Fruit fly (Drosophila melanogaster) whole organism, prepupa: ENCODE results near the gene Coprox.

Source experiments
- Blimp-1 ChIP-seq: fragments of 200-800 bp; sonication (Bioruptor generic); optimal IDR thresholded peaks from 3 replicates; lab custom pipeline; 2017; ENCODE audit warnings: missing biosample characterization, missing genetic modification characterization, mild to moderate bottlenecking, moderate library complexity, missing genetic modification reagents
- CG10631 ChIP-seq: fragments of 200-800 bp; sonication (Bioruptor generic); optimal IDR thresholded peaks from 2 replicates; lab custom pipeline; 2016; ENCODE audit warnings: missing biosample characterization, missing genetic modification characterization
- CG10669 ChIP-seq: fragments of 200-800 bp; sonication (Bioruptor generic); optimal IDR thresholded peaks from 3 replicates; lab custom pipeline; 2018; ENCODE audit warnings: missing biosample characterization, mild to moderate bottlenecking, missing genetic modification characterization, moderate library complexity
- CG11294 ChIP-seq: fragments of 200-800 bp; sonication (Bioruptor generic); IDR thresholded peaks from 2 replicates; pipeline ENCODE4 v1.3.6; 2022; ENCODE audit warnings: missing biosample characterization, missing genetic modification characterization
- CG11762 ChIP-seq: fragments of 200-800 bp; sonication (Bioruptor generic); optimal IDR thresholded peaks from 3 replicates; lab custom pipeline; 2016; ENCODE audit warnings: missing biosample characterization, missing genetic modification characterization; ENCODE audit not compliant: insufficient read depth
- CG15336 ChIP-seq: fragments of 200-800 bp; sonication (Bioruptor generic); IDR thresholded peaks from 2 replicates; pipeline ENCODE4 v1.3.6; 2022; ENCODE audit warnings: missing biosample characterization, missing genetic modification characterization
- CG1621 ChIP-seq: fragments of 200-800 bp; sonication (Bioruptor generic); optimal IDR thresholded peaks from 3 replicates; lab custom pipeline; 2018; ENCODE audit warnings: missing biosample characterization, mild to moderate bottlenecking, missing genetic modification characterization
- CG3032 ChIP-seq: fragments of 200-800 bp; optimal IDR thresholded peaks from 2 replicates; lab custom pipeline; 2019; ENCODE audit warnings: missing biosample characterization, mild to moderate bottlenecking, missing genetic modification characterization, moderate library complexity
- CG32006 ChIP-seq: fragments of 200-800 bp; sonication (Bioruptor generic); optimal IDR thresholded peaks from 3 replicates; lab custom pipeline; 2017; ENCODE audit warnings: missing biosample characterization, mild to moderate bottlenecking, missing genetic modification characterization
- CG6163 ChIP-seq: fragments of 200-800 bp; sonication (Bioruptor generic); IDR thresholded peaks from 3 replicates; pipeline ENCODE4 v1.3.6; 2022; ENCODE audit warnings: missing biosample characterization, missing genetic modification characterization
- CG6276 ChIP-seq: fragments of 200-800 bp; sonication (Bioruptor generic); optimal IDR thresholded peaks from 2 replicates; lab custom pipeline; 2017; ENCODE audit warnings: missing biosample characterization, mild to moderate bottlenecking, missing genetic modification characterization
- CG6792 ChIP-seq: fragments of 200-800 bp; sonication (Bioruptor generic); optimal IDR thresholded peaks from 3 replicates; lab custom pipeline; 2016; ENCODE audit warnings: missing biosample characterization, missing genetic modification characterization
- CG6808 ChIP-seq: fragments of 200-800 bp; sonication (Bioruptor generic); optimal IDR thresholded peaks from 3 replicates; lab custom pipeline; 2017; ENCODE audit warnings: missing biosample characterization, missing genetic modification characterization, mild to moderate bottlenecking, moderate library complexity, missing genetic modification reagents
- CG6854 ChIP-seq: fragments of 200-800 bp; sonication (Bioruptor generic); optimal IDR thresholded peaks from 2 replicates; lab custom pipeline; 2017; ENCODE audit warnings: missing biosample characterization, mild to moderate bottlenecking, missing genetic modification characterization
- CG8119 ChIP-seq: fragments of 200-800 bp; sonication (Bioruptor generic); IDR thresholded peaks from 3 replicates; pipeline ENCODE4 v1.3.6; 2022; ENCODE audit warnings: missing biosample characterization, missing genetic modification characterization
- CG8319 ChIP-seq: fragments of 200-800 bp; sonication (Bioruptor generic); optimal IDR thresholded peaks from 3 replicates; lab custom pipeline; 2016; ENCODE audit warnings: missing biosample characterization, missing genetic modification characterization
- CG9139 ChIP-seq: fragments of 200-800 bp; sonication (Bioruptor generic); optimal IDR thresholded peaks from 3 replicates; lab custom pipeline; 2017; ENCODE audit warnings: missing biosample characterization, mild to moderate bottlenecking, missing genetic modification characterization
- Eip75B ChIP-seq: fragments of 200-800 bp; sonication (Bioruptor generic); optimal IDR thresholded peaks from 3 replicates; lab custom pipeline; 2016; ENCODE audit warnings: missing biosample characterization, missing genetic modification characterization
- Eip78C ChIP-seq: fragments of 200-800 bp; sonication (Bioruptor generic); peaks from one replicate; lab custom pipeline; 2016; ENCODE audit warnings: missing biosample characterization, missing genetic modification characterization
- Eip93F ChIP-seq: fragments of 200-800 bp; sonication (Bioruptor generic); optimal IDR thresholded peaks from 2 replicates; lab custom pipeline; 2016; ENCODE audit warnings: missing biosample characterization, mild to moderate bottlenecking, missing genetic modification characterization
- Hr38 ChIP-seq: sonication (Bioruptor generic); optimal IDR thresholded peaks from 2 replicates; lab custom pipeline; 2016; ENCODE audit warnings: missing biosample characterization, missing genetic modification characterization
- Lpt ChIP-seq: fragments of 200-800 bp; sonication (Bioruptor generic); optimal IDR thresholded peaks from 3 replicates; lab custom pipeline; 2016; ENCODE audit warnings: missing biosample characterization, missing genetic modification characterization
- Met ChIP-seq: fragments of 200-800 bp; sonication (Bioruptor generic); optimal IDR thresholded peaks from 3 replicates; lab custom pipeline; 2016; ENCODE audit warnings: missing biosample characterization, missing genetic modification characterization
- OdsH ChIP-seq: fragments of 200-800 bp; sonication (Bioruptor generic); optimal IDR thresholded peaks from 3 replicates; lab custom pipeline; 2016; ENCODE audit warnings: missing biosample characterization, missing genetic modification characterization
- Sox14 ChIP-seq: fragments of 200-800 bp; sonication (Bioruptor generic); optimal IDR thresholded peaks from 3 replicates; lab custom pipeline; 2016; ENCODE audit warnings: missing biosample characterization, missing genetic modification characterization
- Sox15 ChIP-seq: fragments of 200-800 bp; sonication (Bioruptor generic); optimal IDR thresholded peaks from 3 replicates; lab custom pipeline; 2016; ENCODE audit warnings: missing biosample characterization, missing genetic modification characterization
- achi ChIP-seq: fragments of 200-800 bp; sonication (Bioruptor generic); optimal IDR thresholded peaks from 3 replicates; lab custom pipeline; 2016; ENCODE audit warnings: missing biosample characterization, missing genetic modification characterization
- acj6 ChIP-seq: fragments of 200-800 bp; sonication (Bioruptor generic); optimal IDR thresholded peaks from 3 replicates; lab custom pipeline; 2016; ENCODE audit warnings: missing biosample characterization, missing genetic modification characterization
- cyc ChIP-seq: fragments of 200-800 bp; sonication (Bioruptor generic); optimal IDR thresholded peaks from 3 replicates; lab custom pipeline; 2016; ENCODE audit warnings: missing biosample characterization, missing genetic modification characterization
- dsx ChIP-seq: fragments of 200-800 bp; optimal IDR thresholded peaks from 3 replicates; lab custom pipeline; 2019; ENCODE audit warnings: missing biosample characterization, mild to moderate bottlenecking, missing genetic modification characterization, moderate library complexity; ENCODE audit not compliant: poor library complexity, severe bottlenecking
- eg ChIP-seq: fragments of 200-800 bp; sonication (Bioruptor generic); IDR thresholded peaks from 3 replicates; pipeline ENCODE4 v1.3.6; 2022; ENCODE audit warnings: missing biosample characterization, missing genetic modification characterization
- esn ChIP-seq: fragments of 200-800 bp; sonication (Bioruptor generic); optimal IDR thresholded peaks from 2 replicates; lab custom pipeline; 2016; ENCODE audit warnings: missing biosample characterization, mild to moderate bottlenecking, missing genetic modification characterization, moderate library complexity
- fd59A ChIP-seq: fragments of 200-800 bp; sonication (Bioruptor generic); optimal IDR thresholded peaks from 2 replicates; lab custom pipeline; 2017; ENCODE audit warnings: missing biosample characterization, mild to moderate bottlenecking, missing genetic modification characterization, missing genetic modification reagents
- fkh ChIP-seq: fragments of 200-800 bp; sonication (Bioruptor generic); optimal IDR thresholded peaks from 3 replicates; lab custom pipeline; 2017; ENCODE audit warnings: missing biosample characterization, mild to moderate bottlenecking, missing genetic modification characterization, moderate library complexity
- net ChIP-seq: fragments of 200-800 bp; sonication (Bioruptor generic); optimal IDR thresholded peaks from 3 replicates; lab custom pipeline; 2016; ENCODE audit warnings: missing biosample characterization, missing genetic modification characterization
- pdm3 ChIP-seq: fragments of 200-800 bp; sonication (Bioruptor generic); optimal IDR thresholded peaks from 3 replicates; lab custom pipeline; 2016; ENCODE audit warnings: missing biosample characterization, missing genetic modification characterization
- salr ChIP-seq, 2 experiments: fragments of 200-800 bp; sonication (Bioruptor generic); optimal IDR thresholded peaks; 3 replicates each; lab custom pipeline; 2016 to 2018; ENCODE audit warnings: missing biosample characterization in 2 of 2, missing genetic modification characterization in 2 of 2, mild to moderate bottlenecking in 1 of 2
- spab ChIP-seq: fragments of 200-800 bp; sonication (Bioruptor generic); optimal IDR thresholded peaks from 2 replicates; lab custom pipeline; 2017; ENCODE audit warnings: missing biosample characterization, mild to moderate bottlenecking, missing genetic modification characterization, missing genetic modification reagents
- ss ChIP-seq, 2 experiments: fragments of 200-800 bp; sonication (Bioruptor generic); optimal IDR thresholded peaks; 2 replicates in 1 of 2; 3 replicates in 1 of 2; lab custom pipeline; 2017 to 2018; ENCODE audit warnings: mild to moderate bottlenecking in 2 of 2, missing biosample characterization in 2 of 2, missing genetic modification characterization in 2 of 2, moderate library complexity in 1 of 2
- svp ChIP-seq: fragments of 200-800 bp; sonication (Bioruptor generic); peaks from one replicate; lab custom pipeline; 2016; ENCODE audit warnings: missing biosample characterization, missing genetic modification characterization
- topi ChIP-seq: fragments of 200-800 bp; sonication (Bioruptor generic); optimal IDR thresholded peaks from 3 replicates; lab custom pipeline; 2016; ENCODE audit warnings: missing biosample characterization, missing genetic modification characterization
- vri ChIP-seq: fragments of 200-800 bp; sonication (Bioruptor generic); optimal IDR thresholded peaks from 3 replicates; lab custom pipeline; 2016; ENCODE audit warnings: missing biosample characterization, mild to moderate bottlenecking, missing genetic modification characterization

Gene Coprox

DNA sequence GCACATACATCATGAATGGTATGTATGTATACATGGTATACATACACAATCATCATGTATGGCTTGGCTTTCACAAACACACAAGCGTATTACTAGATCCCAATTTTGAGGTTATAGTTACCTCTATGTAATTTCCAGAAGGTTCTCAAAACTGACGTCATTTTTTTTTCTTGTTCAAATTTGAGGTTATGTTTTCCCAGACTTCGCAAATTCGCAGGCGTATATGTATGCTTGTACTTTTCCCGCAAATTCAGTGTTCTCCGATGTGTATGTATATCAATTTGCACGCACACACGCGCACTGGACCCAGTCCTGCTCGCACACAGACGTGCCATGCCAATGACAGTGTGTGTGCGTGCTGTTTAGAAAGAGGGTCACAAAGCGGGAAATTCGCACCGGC is 2.1 kb downstream of the Coprox start:
- TF ChIP-seq CG6792 (GFP tag; lab: Kevin White, UChicago) = no peak
- TF ChIP-seq Hr38 = no peak
- TF ChIP-seq CG6854 (GFP tag; lab: Kevin White, UChicago) = no peak
- TF ChIP-seq Lpt (GFP tag; lab: Kevin White, UChicago) = no peak
- TF ChIP-seq esn (GFP tag; lab: Kevin White, UChicago) = no peak
- TF ChIP-seq pdm3 = no peak
- TF ChIP-seq spab (GFP tag; lab: Kevin White, UChicago) = no peak
- no peak for TF ChIP-seq fkh (GFP tag; lab: Kevin White, UChicago)
- no peak for TF ChIP-seq Blimp-1 (GFP tag; lab: Kevin White, UChicago)
- peak; percentile 18 to 28 for TF ChIP-seq ss (GFP tag; optimal IDR thresholded peaks at IDR 0.05; lab: Kevin White, UChicago)
- peak; percentile 71 for TF ChIP-seq CG1621 (tag; lab: Kevin White, UChicago)
- no peak for TF ChIP-seq CG3032 (tag; lab: Kevin White, UChicago)
- TF ChIP-seq CG11294 = no peak
- no peak for TF ChIP-seq CG15336 (GFP tag; lab: Robert Waterston, UW)
- TF ChIP-seq CG6808 = peak; percentile 36
- TF ChIP-seq dsx (GFP tag; lab: Kevin White, UChicago) = peak; percentile 50
- TF ChIP-seq net = no peak
- no peak for TF ChIP-seq Sox14
- TF ChIP-seq CG6276 (GFP tag; lab: Kevin White, UChicago) = no peak

DNA sequence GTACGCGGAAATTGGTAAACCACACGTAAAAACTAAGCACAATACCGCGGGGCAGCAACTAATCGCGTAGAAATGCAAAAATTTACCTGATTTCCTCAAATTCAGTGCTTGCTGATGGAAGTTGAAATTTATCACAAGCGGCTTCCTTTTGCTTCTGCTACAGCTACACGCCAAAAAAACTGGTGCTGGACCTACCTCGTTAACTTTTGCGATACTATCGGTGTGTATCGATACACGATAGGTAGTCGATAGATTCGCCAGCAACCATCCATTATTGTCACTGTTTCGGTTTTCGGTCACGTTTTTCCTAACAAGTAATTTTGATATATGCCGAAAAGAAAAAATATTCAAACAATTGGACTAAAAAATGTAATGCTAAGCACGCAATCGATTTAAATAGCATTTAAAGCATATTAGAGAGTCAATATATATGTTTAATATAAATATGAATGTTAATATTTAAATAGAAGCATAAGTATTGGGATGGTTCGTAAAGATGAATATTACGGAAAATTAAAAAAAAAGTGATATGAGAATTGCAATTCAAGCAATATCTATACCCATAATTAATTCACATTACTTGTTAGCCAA is 3.3 kb downstream of the Coprox start, which contains the start of gene Sumo:
TSS of gene Sumo (minus strand) at position 223 of the 591 bp plus-strand sequence.
- TF ChIP-seq achi (GFP tag; lab: Kevin White, UChicago) = no peak
- peak; percentile 14 for TF ChIP-seq Eip78C (GFP tag; lab: Kevin White, UChicago)
- TF ChIP-seq Sox15 (GFP tag; lab: Kevin White, UChicago) = peak; percentile 5
- no peak for TF ChIP-seq vri
- TF ChIP-seq fd59A (GFP tag; lab: Kevin White, UChicago) = peak; percentile 12
- TF ChIP-seq dsx (GFP tag; lab: Kevin White, UChicago) = no peak
- TF ChIP-seq Eip75B (GFP tag; lab: Kevin White, UChicago) = no peak
- TF ChIP-seq CG32006 (GFP tag; lab: Kevin White, UChicago) = peak; percentile 11
- no peak for TF ChIP-seq CG8319 (GFP tag; lab: Kevin White, UChicago)
- no peak for TF ChIP-seq CG15336 (GFP tag; lab: Robert Waterston, UW)
- TF ChIP-seq cyc (GFP tag; lab: Kevin White, UChicago) = no peak
- TF ChIP-seq CG6854 (GFP tag; lab: Kevin White, UChicago) = peak; percentile 60
- peak; percentile 41 for TF ChIP-seq Eip93F (GFP tag; lab: Kevin White, UChicago)
- TF ChIP-seq Blimp-1 (GFP tag; lab: Kevin White, UChicago) = no peak
- TF ChIP-seq salr (GFP tag; optimal IDR thresholded peaks at IDR 0.05; lab: Kevin White, UChicago) = peak in 1 of 2 experiments; percentile 41
- 0 out of 3 replicates have a peak, but pooled peaks have one; percentile 6 for TF ChIP-seq CG6163
- TF ChIP-seq CG8119 = 0 out of 3 replicates have a peak, but pooled peaks have one; percentile 2
- TF ChIP-seq CG3032 (tag; lab: Kevin White, UChicago) = peak; percentile 21
- no peak for TF ChIP-seq CG1621 (tag; lab: Kevin White, UChicago)
- TF ChIP-seq OdsH (GFP tag; lab: Kevin White, UChicago) = peak; percentile 18
- peak; percentile 2; the same call in 1 of the 3 replicates for TF ChIP-seq eg (GFP tag; lab: Robert Waterston, UW)

DNA sequence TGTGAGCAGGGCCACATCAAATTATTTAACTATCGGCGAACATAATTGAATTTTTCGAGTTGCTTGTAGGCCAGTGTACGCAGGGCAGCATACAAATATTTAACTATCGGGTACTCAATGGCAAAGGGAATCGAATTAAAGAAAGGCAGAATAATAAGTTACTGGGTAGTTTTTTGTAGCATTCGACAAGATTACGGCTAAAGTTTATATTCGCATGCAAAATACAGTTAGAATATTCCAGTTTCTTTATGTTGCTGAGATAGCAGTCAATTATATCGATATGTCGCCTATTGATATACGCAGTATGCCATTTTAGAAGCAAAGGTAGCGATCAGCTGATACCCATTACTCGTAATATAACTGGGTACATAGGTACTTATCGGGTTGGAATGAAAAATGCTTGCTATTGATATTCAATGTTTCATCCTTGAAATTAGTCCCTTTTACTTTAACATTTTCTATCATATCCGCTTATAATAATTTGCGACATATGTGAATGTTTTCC is 3.8 kb downstream of the Coprox start:
- no peak for TF ChIP-seq CG8319 (GFP tag; lab: Kevin White, UChicago)
- no peak for TF ChIP-seq fd59A (GFP tag; lab: Kevin White, UChicago)
- peak; percentile 38 for TF ChIP-seq CG6792 (GFP tag; lab: Kevin White, UChicago)
- no peak for TF ChIP-seq achi (GFP tag; lab: Kevin White, UChicago)
- peak; percentile 51; the same call in 2 of the 3 replicates for TF ChIP-seq CG6163
- TF ChIP-seq CG1621 (tag; lab: Kevin White, UChicago) = peak; percentile 30
- peak; percentile 29 for TF ChIP-seq CG10631
- TF ChIP-seq CG6808 = no peak
- no peak for TF ChIP-seq Sox15 (GFP tag; lab: Kevin White, UChicago)
- no peak for TF ChIP-seq Eip93F (GFP tag; lab: Kevin White, UChicago)
- peak; percentile 21 for TF ChIP-seq CG32006 (GFP tag; lab: Kevin White, UChicago)
- no peak for TF ChIP-seq CG11762 (GFP tag; lab: Kevin White, UChicago)
- TF ChIP-seq topi = peak; percentile 69
- no peak for TF ChIP-seq OdsH (GFP tag; lab: Kevin White, UChicago)
- peak; percentile 43 for TF ChIP-seq acj6
- no peak for TF ChIP-seq vri
- TF ChIP-seq svp (GFP tag; lab: Kevin White, UChicago) = peak; percentile 83
- no peak for TF ChIP-seq Met (GFP tag; lab: Kevin White, UChicago)
- TF ChIP-seq dsx (GFP tag; lab: Kevin White, UChicago) = peak; percentile 62
- TF ChIP-seq spab (GFP tag; lab: Kevin White, UChicago) = no peak
- peak in 1 of 2 experiments; percentile 49 for TF ChIP-seq ss (GFP tag; optimal IDR thresholded peaks at IDR 0.05; lab: Kevin White, UChicago)
- no peak; the same call in 2 of the 3 replicates for TF ChIP-seq CG8119
- no peak for TF ChIP-seq CG9139 (GFP tag; lab: Kevin White, UChicago)
- TF ChIP-seq CG10669 (GFP tag; lab: Kevin White, UChicago) = no peak
- TF ChIP-seq Eip75B (GFP tag; lab: Kevin White, UChicago) = peak; percentile 37
